ENCODE assay signal across 1 fruit fly cellular context in genomic region chr3L:18238568-18238967, dm6.
A peak's percentile ranks its signal among the peaks of the same experiment; 100 is the strongest.
TF ChIP-seq lines count a peak whose summit lies in the region.

No protein-coding gene starts in this region.

TF ChIP-seq in whole organism, embryonic, 481 proteins besides CTCF, POLR2A, EP300 and RAD21 (continued from another document):
- no peak for TF ChIP-seq yki (optimal IDR thresholded peaks at IDR 0.05; lab: Kevin White, UChicago)
- peak; percentile 84 for TF ChIP-seq CG2678 (tag; optimal IDR thresholded peaks at IDR 0.05; lab: Kevin White, UChicago)
- no peak for TF ChIP-seq Doc2 (GFP tag; IDR thresholded peaks at IDR 0.05; lab: Robert Waterston, UW)
- TF ChIP-seq CG6791 (GFP tag; IDR thresholded peaks at IDR 0.05; lab: Robert Waterston, UW; ENCODE audit: partially characterized antibody): no peak
- no peak for TF ChIP-seq CG2120 (GFP tag; optimal IDR thresholded peaks at IDR 0.05; lab: Kevin White, UChicago)
- TF ChIP-seq wdn (GFP tag; IDR thresholded peaks at IDR 0.05; lab: Robert Waterston, UW): no peak
- TF ChIP-seq Max (GFP tag; optimal IDR thresholded peaks at IDR 0.05; lab: Kevin White, UChicago): peak; percentile 17
- no peak for TF ChIP-seq crol (GFP tag; IDR thresholded peaks at IDR 0.05; lab: Robert Waterston, UW)
- peak; percentile 72 for TF ChIP-seq CG10209 (GFP tag; optimal IDR thresholded peaks at IDR 0.05; lab: Kevin White, UChicago)
- TF ChIP-seq PHDP (tag; optimal IDR thresholded peaks at IDR 0.05; lab: Kevin White, UChicago): peak; percentile 74
- no peak; the same call in 1 of the 2 replicates for TF ChIP-seq E2f2 (GFP tag; IDR thresholded peaks at IDR 0.05; lab: Robert Waterston, UW)
- peak; percentile 84 for TF ChIP-seq Med (GFP tag; lab: Kevin White, UChicago)
- TF ChIP-seq CG12155 (GFP tag; optimal IDR thresholded peaks at IDR 0.05; lab: Kevin White, UChicago): peak; percentile 50
- peak; percentile 4 for TF ChIP-seq Bdp1 (GFP tag; optimal IDR thresholded peaks at IDR 0.05; lab: Kevin White, UChicago)
- no peak for TF ChIP-seq CG3726 (GFP tag; IDR thresholded peaks at IDR 0.05; lab: Robert Waterston, UW)
- no peak for TF ChIP-seq pita (GFP tag; optimal IDR thresholded peaks at IDR 0.05; lab: Kevin White, UChicago)
- TF ChIP-seq pum (GFP tag; optimal IDR thresholded peaks at IDR 0.05; lab: Kevin White, UChicago): peak; percentile 56
- no peak for TF ChIP-seq Fer1 (GFP tag; optimal IDR thresholded peaks at IDR 0.05; lab: Kevin White, UChicago)
- TF ChIP-seq CG16863 (GFP tag; optimal IDR thresholded peaks at IDR 0.05; lab: Kevin White, UChicago): peak; percentile 67
- TF ChIP-seq CG16813 (GFP tag; IDR thresholded peaks at IDR 0.05; lab: Robert Waterston, UW; ENCODE audit: partially characterized antibody): no peak
- no peak for TF ChIP-seq CG12744 (GFP tag; optimal IDR thresholded peaks at IDR 0.05; lab: Kevin White, UChicago)
- TF ChIP-seq CG18262 (tag; optimal IDR thresholded peaks at IDR 0.05; lab: Kevin White, UChicago): peak; percentile 93
- TF ChIP-seq Dbx (GFP tag; IDR thresholded peaks at IDR 0.05; lab: Robert Waterston, UW): no peak
- TF ChIP-seq usp (GFP tag; optimal IDR thresholded peaks at IDR 0.05; lab: Kevin White, UChicago): no peak
- no peak for TF ChIP-seq GATAe (GFP tag; conservative IDR thresholded peaks at IDR 0.05; lab: Robert Waterston, UW)
- peak; percentile 57 for TF ChIP-seq gcm (GFP tag; optimal IDR thresholded peaks at IDR 0.05; lab: Kevin White, UChicago)
- TF ChIP-seq fd96Cb (tag; optimal IDR thresholded peaks at IDR 0.05; lab: Kevin White, UChicago): peak; percentile 85
- TF ChIP-seq shn (GFP tag; optimal IDR thresholded peaks at IDR 0.05; lab: Kevin White, UChicago): peak; percentile 45
- peak; percentile 33 for TF ChIP-seq oc (tag; optimal IDR thresholded peaks at IDR 0.05; lab: Kevin White, UChicago)
- no peak for TF ChIP-seq amos (GFP tag; IDR thresholded peaks at IDR 0.05; lab: Robert Waterston, UW; ENCODE audit: partially characterized antibody)
- TF ChIP-seq twi (tag; optimal IDR thresholded peaks at IDR 0.05; lab: Kevin White, UChicago): peak; percentile 70
- TF ChIP-seq vnd (GFP tag; IDR thresholded peaks at IDR 0.05; lab: Robert Waterston, UW; ENCODE audit: partially characterized antibody): no peak
- peak; percentile 89 for TF ChIP-seq CG8388 (GFP tag; optimal IDR thresholded peaks at IDR 0.05; lab: Kevin White, UChicago)
- peak; percentile 47 for TF ChIP-seq CG11723 (GFP tag; optimal IDR thresholded peaks at IDR 0.05; lab: Kevin White, UChicago)
- TF ChIP-seq H2.0 (GFP tag; IDR thresholded peaks at IDR 0.05; lab: Robert Waterston, UW): peak; percentile 27; the same call in 1 of the 2 replicates
- TF ChIP-seq CG17829 (tag; optimal IDR thresholded peaks at IDR 0.05; lab: Kevin White, UChicago): peak; percentile 83
- TF ChIP-seq pfk (GFP tag; optimal IDR thresholded peaks at IDR 0.05; lab: Kevin White, UChicago): no peak
- TF ChIP-seq zfh2 (GFP tag; optimal IDR thresholded peaks at IDR 0.05; lab: Kevin White, UChicago): no peak
- peak; percentile 93 for TF ChIP-seq nmo (GFP tag; optimal IDR thresholded peaks at IDR 0.05; lab: Kevin White, UChicago)
- TF ChIP-seq pan (optimal IDR thresholded peaks at IDR 0.05; lab: Kevin White, UChicago): no peak
- TF ChIP-seq pan (GFP tag; optimal IDR thresholded peaks at IDR 0.05 in 1 of 2, IDR thresholded peaks at IDR 0.05 in 1 of 2): no peak
- TF ChIP-seq dysf (GFP tag; IDR thresholded peaks at IDR 0.05; lab: Robert Waterston, UW): peak; percentile 68; the same call in 2 of the 3 replicates
- no peak; the same call in 1 of the 2 replicates for TF ChIP-seq chm (GFP tag; IDR thresholded peaks at IDR 0.05; lab: Robert Waterston, UW)
- no peak for TF ChIP-seq p53 (GFP tag; optimal IDR thresholded peaks at IDR 0.05; lab: Kevin White, UChicago)
- no peak for TF ChIP-seq CG11085 (GFP tag; IDR thresholded peaks at IDR 0.05; lab: Robert Waterston, UW)
- no peak for TF ChIP-seq luna (GFP tag; optimal IDR thresholded peaks at IDR 0.05; lab: Kevin White, UChicago)
- peak; percentile 63 for TF ChIP-seq CG32772 (GFP tag; IDR thresholded peaks at IDR 0.05; lab: Robert Waterston, UW)
- TF ChIP-seq tx (GFP tag; optimal IDR thresholded peaks at IDR 0.05; lab: Kevin White, UChicago): no peak
- TF ChIP-seq jumu (GFP tag; optimal IDR thresholded peaks at IDR 0.05; lab: Kevin White, UChicago): peak; percentile 60
- peak; percentile 32 for TF ChIP-seq org-1 (GFP tag; optimal IDR thresholded peaks at IDR 0.05; lab: Kevin White, UChicago)
- TF ChIP-seq en (GFP tag; optimal IDR thresholded peaks at IDR 0.05; lab: Kevin White, UChicago): peak; percentile 9
- peak; percentile 46 for TF ChIP-seq nom (GFP tag; optimal IDR thresholded peaks at IDR 0.05; lab: Kevin White, UChicago)
- TF ChIP-seq Dip2 (GFP tag; IDR thresholded peaks at IDR 0.05; lab: Robert Waterston, UW): no peak
- TF ChIP-seq sens (GFP tag; lab: Kevin White, UChicago): peak; percentile 97
- no peak for TF ChIP-seq CG4854 (GFP tag; optimal IDR thresholded peaks at IDR 0.05; lab: Kevin White, UChicago)
- no peak for TF ChIP-seq CG11560 (tag; IDR thresholded peaks at IDR 0.05; lab: Robert Waterston, UW)
- TF ChIP-seq tin (GFP tag; optimal IDR thresholded peaks at IDR 0.05; lab: Kevin White, UChicago): peak; percentile 67
- TF ChIP-seq CG12071 (GFP tag; optimal IDR thresholded peaks at IDR 0.05; lab: Kevin White, UChicago): peak; percentile 33
- no peak for TF ChIP-seq lbe (GFP tag; optimal IDR thresholded peaks at IDR 0.05; lab: Kevin White, UChicago)
- TF ChIP-seq CG18619 (GFP tag; optimal IDR thresholded peaks at IDR 0.05; lab: Kevin White, UChicago): peak; percentile 64
- TF ChIP-seq az2 (GFP tag; optimal IDR thresholded peaks at IDR 0.05; lab: Kevin White, UChicago): peak; percentile 79
- no peak for TF ChIP-seq CG7963 (GFP tag; IDR thresholded peaks at IDR 0.05; lab: Robert Waterston, UW; ENCODE audit: partially characterized antibody)
- TF ChIP-seq dimm (GFP tag; IDR thresholded peaks at IDR 0.05; lab: Robert Waterston, UW): peak; percentile 38; the same call in 1 of the 2 replicates
- no peak for TF ChIP-seq Hmx (GFP tag; optimal IDR thresholded peaks at IDR 0.05; lab: Kevin White, UChicago)
- no peak for TF ChIP-seq CG32532 (GFP tag; IDR thresholded peaks at IDR 0.05; lab: Robert Waterston, UW)
- TF ChIP-seq CG12391 (tag; optimal IDR thresholded peaks at IDR 0.05; lab: Kevin White, UChicago): peak; percentile 85
- peak; percentile 49 for TF ChIP-seq CG3065 (GFP tag; optimal IDR thresholded peaks at IDR 0.05; lab: Kevin White, UChicago)
- TF ChIP-seq dmrt99B (tag; optimal IDR thresholded peaks at IDR 0.05; lab: Kevin White, UChicago): peak; percentile 84
- no peak for TF ChIP-seq exex (tag; optimal IDR thresholded peaks at IDR 0.05; lab: Kevin White, UChicago)
- TF ChIP-seq BtbVII (GFP tag; optimal IDR thresholded peaks at IDR 0.05; lab: Kevin White, UChicago): peak; percentile 10
- TF ChIP-seq Hand (GFP tag; optimal IDR thresholded peaks at IDR 0.05; lab: Kevin White, UChicago): no peak
- no peak for TF ChIP-seq Poxn (GFP tag; IDR thresholded peaks at IDR 0.05; lab: Robert Waterston, UW)
- peak; percentile 63; the same call in 1 of the 2 replicates for TF ChIP-seq CG32767 (GFP tag; IDR thresholded peaks at IDR 0.05; lab: Robert Waterston, UW)
- peak; percentile 0 for TF ChIP-seq CG33213 (GFP tag; optimal IDR thresholded peaks at IDR 0.05; lab: Kevin White, UChicago)
- TF ChIP-seq CG2199 (GFP tag; IDR thresholded peaks at IDR 0.05; lab: Robert Waterston, UW): 0 out of 3 replicates have a peak, but pooled peaks have one; percentile 10
- TF ChIP-seq CG31441 (GFP tag; IDR thresholded peaks at IDR 0.05; lab: Robert Waterston, UW): peak; percentile 87
- TF ChIP-seq CG12659 (GFP tag; optimal IDR thresholded peaks at IDR 0.05; lab: Kevin White, UChicago): peak; percentile 59
- TF ChIP-seq Tbp (GFP tag; optimal IDR thresholded peaks at IDR 0.05; lab: Kevin White, UChicago): no peak
- TF ChIP-seq Ets65A (GFP tag; lab: Kevin White, UChicago): no peak
- TF ChIP-seq psq (GFP tag; optimal IDR thresholded peaks at IDR 0.05; lab: Kevin White, UChicago): no peak
- peak; percentile 72 for TF ChIP-seq Mes4 (GFP tag; optimal IDR thresholded peaks at IDR 0.05; lab: Kevin White, UChicago)
- no peak for TF ChIP-seq CG11456 (GFP tag; IDR thresholded peaks at IDR 0.05; lab: Robert Waterston, UW)
- no peak for TF ChIP-seq CG34376 (GFP tag; optimal IDR thresholded peaks at IDR 0.05; lab: Kevin White, UChicago)
- TF ChIP-seq crp (GFP tag; optimal IDR thresholded peaks at IDR 0.05; lab: Kevin White, UChicago): no peak
- TF ChIP-seq disco-r (GFP tag; optimal IDR thresholded peaks at IDR 0.05; lab: Kevin White, UChicago): no peak
- peak; percentile 68 for TF ChIP-seq Chrac-16 (GFP tag; optimal IDR thresholded peaks at IDR 0.05; lab: Kevin White, UChicago)
- no peak for TF ChIP-seq kni (GFP tag; optimal IDR thresholded peaks at IDR 0.05; lab: Kevin White, UChicago)
- peak; percentile 56; the same call in 1 of the 2 replicates for TF ChIP-seq sim (GFP tag; IDR thresholded peaks at IDR 0.05; lab: Robert Waterston, UW)
- peak; percentile 69 for TF ChIP-seq jing (GFP tag; optimal IDR thresholded peaks at IDR 0.05; lab: Kevin White, UChicago)
- peak; percentile 49 for TF ChIP-seq CG18476 (GFP tag; optimal IDR thresholded peaks at IDR 0.05; lab: Kevin White, UChicago)
- no peak for TF ChIP-seq Hey (tag; optimal IDR thresholded peaks at IDR 0.05; lab: Kevin White, UChicago)
- TF ChIP-seq CG6272 (GFP tag; IDR thresholded peaks at IDR 0.05; lab: Robert Waterston, UW): peak; percentile 16; the same call in 1 of the 2 replicates
- TF ChIP-seq tup (GFP tag; optimal IDR thresholded peaks at IDR 0.05; lab: Kevin White, UChicago): peak; percentile 1
- peak in 1 of 2 experiments; percentile 63 for TF ChIP-seq Hr51 (GFP tag; optimal IDR thresholded peaks at IDR 0.05; lab: Kevin White, UChicago)
- peak; percentile 85 for TF ChIP-seq CG7839 (tag; optimal IDR thresholded peaks at IDR 0.05; lab: Kevin White, UChicago)
- TF ChIP-seq CG12769 (tag; optimal IDR thresholded peaks at IDR 0.05; lab: Kevin White, UChicago): peak; percentile 19
- TF ChIP-seq salm (tag; optimal IDR thresholded peaks at IDR 0.05; lab: Kevin White, UChicago): peak; percentile 44
- no peak for TF ChIP-seq CG3163 (GFP tag; optimal IDR thresholded peaks at IDR 0.05; lab: Kevin White, UChicago)
- peak; percentile 72 for TF ChIP-seq chn (GFP tag; optimal IDR thresholded peaks at IDR 0.05; lab: Kevin White, UChicago)
- TF ChIP-seq al (GFP tag; IDR thresholded peaks at IDR 0.05; lab: Robert Waterston, UW): no peak
- TF ChIP-seq CG13287 (GFP tag; IDR thresholded peaks at IDR 0.05; lab: Robert Waterston, UW; ENCODE audit: partially characterized antibody): no peak
- peak; percentile 6 for TF ChIP-seq NC2α (GFP tag; optimal IDR thresholded peaks at IDR 0.05; lab: Kevin White, UChicago)
- peak; percentile 65 for TF ChIP-seq lmd (GFP tag; IDR thresholded peaks at IDR 0.05; lab: Robert Waterston, UW)
- TF ChIP-seq Blimp-1 (GFP tag; optimal IDR thresholded peaks at IDR 0.05; lab: Kevin White, UChicago): peak; percentile 89
- no peak for TF ChIP-seq Opbp (GFP tag; IDR thresholded peaks at IDR 0.05; lab: Robert Waterston, UW; ENCODE audit: partially characterized antibody)
- no peak; the same call in 1 of the 2 replicates for TF ChIP-seq CG14441 (GFP tag; IDR thresholded peaks at IDR 0.05; lab: Robert Waterston, UW)
- no peak for TF ChIP-seq tll (GFP tag; optimal IDR thresholded peaks at IDR 0.05; lab: Kevin White, UChicago)
- TF ChIP-seq ind (GFP tag; optimal IDR thresholded peaks at IDR 0.05; lab: Kevin White, UChicago): peak; percentile 54
- TF ChIP-seq ara (GFP tag; IDR thresholded peaks at IDR 0.05; lab: Robert Waterston, UW): peak; percentile 65; the same call in 1 of the 2 replicates
- TF ChIP-seq cato (GFP tag; optimal IDR thresholded peaks at IDR 0.05; lab: Kevin White, UChicago; ENCODE audit: borderline replicate concordance): peak; percentile 62
- peak; percentile 93 for TF ChIP-seq dmrt11E (tag; optimal IDR thresholded peaks at IDR 0.05; lab: Kevin White, UChicago)
- TF ChIP-seq Six4 (GFP tag; optimal IDR thresholded peaks at IDR 0.05; lab: Kevin White, UChicago): peak; percentile 61
- TF ChIP-seq CG31388 (GFP tag; optimal IDR thresholded peaks at IDR 0.05; lab: Kevin White, UChicago): no peak
- no peak for TF ChIP-seq CG4730 (GFP tag; IDR thresholded peaks at IDR 0.05; lab: Robert Waterston, UW)
- no peak for TF ChIP-seq Hr39 (optimal IDR thresholded peaks at IDR 0.05; lab: Kevin White, UChicago)
- TF ChIP-seq esg (GFP tag; conservative IDR thresholded peaks at IDR 0.05; lab: Robert Waterston, UW): peak; percentile 33
- TF ChIP-seq bigmax (GFP tag; optimal IDR thresholded peaks at IDR 0.05; lab: Kevin White, UChicago): no peak
- no peak for TF ChIP-seq CG18599 (GFP tag; optimal IDR thresholded peaks at IDR 0.05; lab: Kevin White, UChicago)
- TF ChIP-seq z (GFP tag; IDR thresholded peaks at IDR 0.05; lab: Robert Waterston, UW): no peak
- TF ChIP-seq hb (GFP tag; IDR thresholded peaks at IDR 0.05; lab: Robert Waterston, UW; ENCODE audit: partially characterized antibody): no peak
- no peak for TF ChIP-seq prd (optimal IDR thresholded peaks at IDR 0.05; lab: Kevin White, UChicago)
- peak; percentile 74; the same call in 2 of the 3 replicates for TF ChIP-seq prd (GFP tag; IDR thresholded peaks at IDR 0.05; lab: Robert Waterston, UW)
